Worm (Caenorhabditis elegans) whole organism, L4 larva: ENCODE results near the gene fbxb-115.
"Not testable (repeated sequence)": the region's sequence is repeated elsewhere in the genome, so short reads cannot be mapped to it uniquely, and the experiment has no call there.

ENCODE experiments used
- D1046.2 ChIP-seq: fragments of 200-800 bp; sonication (Bioruptor generic); IDR thresholded peaks from 2 replicates; pipeline ENCODE4 v1.3.6; 2022; ENCODE audit warnings: missing genetic modification characterization, missing compliant biosample characterization
- F10B5.3 ChIP-seq: sonication (generic microtip); optimal IDR thresholded peaks from 2 replicates; lab custom pipeline; 2016; ENCODE audit warnings: mild to moderate bottlenecking, missing genetic modification characterization, missing compliant biosample characterization
- F37D6.2 ChIP-seq: sonication (generic microtip); optimal IDR thresholded peaks from 2 replicates; lab custom pipeline; 2016; ENCODE audit warnings: mild to moderate bottlenecking, missing genetic modification characterization, missing compliant biosample characterization
- T20F7.1 ChIP-seq: fragments of 200-800 bp; sonication (Bioruptor generic); optimal IDR thresholded peaks from 2 replicates; lab custom pipeline; 2018; ENCODE audit warnings: mild to moderate bottlenecking, missing genetic modification characterization, missing compliant biosample characterization
- Y48G9A.11 ChIP-seq: fragments of 200-800 bp; sonication (Bioruptor generic); IDR thresholded peaks from 2 replicates; pipeline ENCODE4 v1.3.6; 2022; ENCODE audit warnings: missing genetic modification reagents, missing genetic modification characterization, missing compliant biosample characterization
- Y5F2A.4 ChIP-seq: fragments of 200-800 bp; sonication (Bioruptor generic); optimal IDR thresholded peaks from 2 replicates; lab custom pipeline; 2018; ENCODE audit warnings: mild to moderate bottlenecking, missing genetic modification characterization, missing compliant biosample characterization
- ZK337.2 ChIP-seq: fragments of 200-800 bp; sonication (Bioruptor generic); IDR thresholded peaks from 2 replicates; pipeline ENCODE4 v1.3.6; 2022; ENCODE audit warnings: missing genetic modification reagents, missing genetic modification characterization, missing compliant biosample characterization
- aha-1 ChIP-seq: fragments of 150-350 bp; peaks from one replicate; lab custom pipeline; 2014; ENCODE audit warnings: missing biosample characterization, missing genetic modification characterization
- attf-4 ChIP-seq: sonication (generic microtip); optimal IDR thresholded peaks from 3 replicates; lab custom pipeline; 2017; ENCODE audit warnings: missing biosample characterization, missing genetic modification characterization
- ceh-20 ChIP-seq: fragments of 200-800 bp; sonication (Bioruptor generic); IDR thresholded peaks from 2 replicates; pipeline ENCODE4 v1.3.6; 2022; ENCODE audit warnings: missing genetic modification reagents, missing genetic modification characterization, missing compliant biosample characterization
- daf-12 ChIP-seq: fragments of 150-350 bp; optimal IDR thresholded peaks from 2 replicates; lab custom pipeline; 2014; ENCODE audit warnings: missing biosample characterization, missing genetic modification reagents, missing genetic modification characterization
- dve-1 ChIP-seq: sonication (generic microtip); optimal IDR thresholded peaks from 2 replicates; lab custom pipeline; 2017; ENCODE audit warnings: antibody characterized with exemption, mild to moderate bottlenecking, missing genetic modification characterization, missing compliant biosample characterization; ENCODE audit not compliant: insufficient read depth
- hlh-30 ChIP-seq: sonication (generic microtip); optimal IDR thresholded peaks from 2 replicates; lab custom pipeline; 2017; ENCODE audit warnings: antibody characterized with exemption, mild to moderate bottlenecking, missing genetic modification characterization, missing compliant biosample characterization; ENCODE audit not compliant: insufficient read depth
- lin-1 ChIP-seq: fragments of 200-800 bp; sonication (Bioruptor generic); IDR thresholded peaks from 2 replicates; pipeline ENCODE4 v1.3.6; 2022; ENCODE audit warnings: missing genetic modification reagents, missing genetic modification characterization, missing compliant biosample characterization
- lin-39 ChIP-seq: fragments of 150-350 bp; optimal IDR thresholded peaks from 2 replicates; lab custom pipeline; 2014; ENCODE audit warnings: missing biosample characterization, missing genetic modification reagents, missing genetic modification characterization
- lsy-2 ChIP-seq, 2 experiments: fragments of 150-350 bp in 1 of 2; sonication (generic microtip) in 1 of 2; optimal IDR thresholded peaks; 2 replicates each; lab custom pipeline; 2014 to 2017; ENCODE audit warnings: missing biosample characterization in 2 of 2, missing genetic modification characterization in 2 of 2
- nhr-10 ChIP-seq: fragments of 150-350 bp; optimal IDR thresholded peaks from 2 replicates; lab custom pipeline; 2014; ENCODE audit warnings: missing biosample characterization, missing genetic modification characterization
- nhr-41 ChIP-seq: fragments of 200-800 bp; sonication (Bioruptor generic); IDR thresholded peaks from 2 replicates; pipeline ENCODE4 v1.3.6; 2022; ENCODE audit warnings: missing genetic modification reagents, missing genetic modification characterization, missing compliant biosample characterization
- nhr-76 ChIP-seq: fragments of 150-350 bp; optimal IDR thresholded peaks from 2 replicates; lab custom pipeline; 2014; ENCODE audit warnings: missing biosample characterization, missing genetic modification characterization
- nhr-77 ChIP-seq: fragments of 150-350 bp; optimal IDR thresholded peaks from 2 replicates; lab custom pipeline; 2014; ENCODE audit warnings: missing biosample characterization, missing genetic modification characterization
- rbr-2 ChIP-seq: sonication (generic microtip); optimal IDR thresholded peaks from 2 replicates; lab custom pipeline; 2016; ENCODE audit warnings: missing genotype, missing genetic modification characterization, missing compliant biosample characterization
- saeg-2 ChIP-seq: fragments of 200-800 bp; sonication (Bioruptor generic); IDR thresholded peaks from 2 replicates; pipeline ENCODE4 v1.3.6; 2022; ENCODE audit warnings: missing genetic modification reagents, missing genetic modification characterization, missing compliant biosample characterization
- set-16 ChIP-seq: fragments of 200-800 bp; sonication (Bioruptor generic); IDR thresholded peaks from 2 replicates; pipeline ENCODE4 v1.3.6; 2022; ENCODE audit warnings: missing genetic modification reagents, missing genetic modification characterization, missing compliant biosample characterization
- snpc-1.2 ChIP-seq: fragments of 200-800 bp; sonication (Bioruptor generic); IDR thresholded peaks from 2 replicates; pipeline ENCODE4 v1.3.6; 2022; ENCODE audit warnings: missing genetic modification reagents, missing genetic modification characterization, missing compliant biosample characterization
- snpc-4 ChIP-seq: fragments of 150-350 bp; optimal IDR thresholded peaks from 2 replicates; lab custom pipeline; 2014; ENCODE audit warnings: missing biosample characterization, missing genetic modification characterization
- tra-1 ChIP-seq: fragments of 200-800 bp; sonication (Bioruptor generic); IDR thresholded peaks from 2 replicates; pipeline ENCODE4 v1.3.6; 2022; ENCODE audit warnings: missing genetic modification reagents, missing genetic modification characterization, missing compliant biosample characterization
- unc-62 ChIP-seq, 3 experiments: fragments of 150-350 bp in 1 of 3; sonication (generic microtip); optimal IDR thresholded peaks in 2 of 3; peaks in 1 of 3; 1 replicate in 1 of 3; 2 replicates in 2 of 3; lab custom pipeline; 2014 to 2017; ENCODE audit warnings: missing biosample characterization in 3 of 3, missing genetic modification characterization in 3 of 3, missing genetic modification reagents in 3 of 3, missing genotype in 1 of 3

The fbxb-115 gene

DNA sequence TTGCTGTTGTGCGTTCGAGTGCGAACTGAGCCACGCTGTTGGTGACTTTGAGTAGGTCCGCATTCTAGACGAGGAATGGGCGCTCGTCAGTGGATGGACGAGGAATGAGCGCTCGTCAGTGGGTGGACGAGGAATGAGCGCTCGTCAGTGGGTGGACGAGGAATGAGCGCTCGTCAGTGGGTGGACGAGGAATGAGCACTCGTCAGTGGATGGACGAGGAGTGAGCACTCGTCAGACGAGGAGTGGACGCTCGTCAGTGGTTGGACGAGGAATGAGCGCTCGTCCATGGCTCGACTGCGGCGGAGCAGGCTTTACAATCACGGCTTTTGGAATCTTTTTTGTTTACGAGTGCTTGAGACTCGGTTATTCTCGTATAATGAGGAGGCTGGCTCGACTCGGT, 38.5 kb upstream of the fbxb-115 start:
- TF ChIP-seq ZK337.2 (GFP tag; lab: Robert Waterston, UW) (no peak), saeg-2 (no peak), set-16 (GFP tag; lab: Robert Waterston, UW) (peak; percentile 81), F10B5.3 (tag; lab: Kevin White, UChicago) (no peak), F37D6.2 (tag; lab: Kevin White, UChicago) (no peak), ceh-20 (no peak)

DNA sequence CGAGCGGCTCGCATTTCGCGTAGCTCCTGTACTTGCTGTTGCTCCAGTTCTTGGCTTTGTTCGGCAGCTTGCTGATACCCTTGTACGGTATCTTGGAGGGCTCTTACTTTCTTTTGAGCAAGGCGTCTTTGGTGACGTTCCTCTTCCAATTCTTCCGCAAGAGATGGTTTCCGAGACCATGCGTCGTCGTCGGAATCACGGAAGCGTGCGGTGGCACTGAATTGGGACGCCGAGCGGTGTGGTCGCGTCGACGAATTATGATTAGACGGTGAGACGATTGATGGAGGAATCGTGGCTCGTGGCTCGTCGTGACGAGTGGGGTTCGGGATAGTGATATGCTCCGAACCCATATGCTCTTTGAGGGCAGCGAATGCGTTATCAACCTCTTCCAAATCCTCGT, 36.3 kb upstream of the fbxb-115 start:
- TF ChIP-seq Y5F2A.4 (GFP tag; lab: Kevin White, UChicago) (no peak), rbr-2 (tag; lab: Kevin White, UChicago) (no peak), aha-1 (tag; lab: Kevin White, UChicago) (peak; percentile 65), lin-1 (GFP tag; lab: Robert Waterston, UW) (no peak), daf-12 (no peak), dve-1 (tag; lab: Kevin White, UChicago) (no peak), attf-4 (tag; lab: Kevin White, UChicago) (no peak)
- TF ChIP-seq, all 104 proteins: peak for 1

ce11 chrV:19264148-19264547, 24.1 kb upstream of the fbxb-115 start, which contains the start of gene F21D9.1:
TSS of gene F21D9.1 (plus strand) at chrV:19264448.
- not testable (repeated sequence) for TF ChIP-seq T20F7.1 (GFP tag; lab: Kevin White, UChicago); aha-1 (tag; lab: Kevin White, UChicago); snpc-4 (tag; lab: Kevin White, UChicago)

- TF ChIP-seq lin-39 (tag; lab: Kevin White, UChicago): no peak
- TF ChIP-seq hlh-30 (tag; lab: Kevin White, UChicago): no peak
- no peak for TF ChIP-seq snpc-1.2
- TF ChIP-seq D1046.2 (GFP tag; lab: Robert Waterston, UW): no peak
- no peak for TF ChIP-seq nhr-76
- TF ChIP-seq daf-12: no peak
- TF ChIP-seq saeg-2: no peak
- no peak for TF ChIP-seq snpc-4 (tag; lab: Kevin White, UChicago)
- no peak for TF ChIP-seq nhr-77 (tag; lab: Kevin White, UChicago)
- TF ChIP-seq, all 104 proteins: peak for 0
Observed at ce11 chrV:19262349-19262748, 22.3 kb upstream of the fbxb-115 start, which contains the start of gene F21D9.2. TSS of gene F21D9.2 (minus strand) at chrV:19262449.

DNA sequence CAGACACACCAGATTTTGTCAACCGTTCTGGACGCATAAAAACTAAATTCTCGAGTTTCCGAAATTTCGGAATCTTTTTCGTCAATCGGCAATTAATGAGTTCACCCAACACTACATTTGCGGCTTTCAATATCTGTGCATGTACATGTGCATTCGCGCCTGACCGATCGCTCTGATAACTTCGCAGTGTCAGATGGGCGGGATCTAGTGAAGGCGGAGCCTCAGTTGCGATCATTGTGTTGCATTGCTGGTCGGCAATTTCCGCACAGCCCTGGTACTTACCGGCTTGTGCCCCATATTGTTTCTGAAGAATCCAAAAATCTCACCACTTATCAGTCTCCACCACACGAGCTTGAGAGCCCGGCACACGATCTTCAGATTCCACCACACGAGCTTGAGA, 20.7 kb upstream of the fbxb-115 start:
- TF ChIP-seq nhr-41 (GFP tag; lab: Robert Waterston, UW) (no peak), unc-62 (GFP tag; optimal IDR thresholded peaks at IDR 0.05 in 1 of 2; lab: Kevin White, UChicago) (peak in 1 of 2 experiments; percentile 62), unc-62 (tag; optimal IDR thresholded peaks at IDR 0.05; lab: Kevin White, UChicago) (no peak), aha-1 (tag; lab: Kevin White, UChicago) (peak; percentile 60)

- no peak for TF ChIP-seq nhr-10
- TF ChIP-seq set-16 (GFP tag; lab: Robert Waterston, UW): peak; percentile 53
Observed at ce11 chrV:19259403-19259802, 19.4 kb upstream of the fbxb-115 start.

DNA sequence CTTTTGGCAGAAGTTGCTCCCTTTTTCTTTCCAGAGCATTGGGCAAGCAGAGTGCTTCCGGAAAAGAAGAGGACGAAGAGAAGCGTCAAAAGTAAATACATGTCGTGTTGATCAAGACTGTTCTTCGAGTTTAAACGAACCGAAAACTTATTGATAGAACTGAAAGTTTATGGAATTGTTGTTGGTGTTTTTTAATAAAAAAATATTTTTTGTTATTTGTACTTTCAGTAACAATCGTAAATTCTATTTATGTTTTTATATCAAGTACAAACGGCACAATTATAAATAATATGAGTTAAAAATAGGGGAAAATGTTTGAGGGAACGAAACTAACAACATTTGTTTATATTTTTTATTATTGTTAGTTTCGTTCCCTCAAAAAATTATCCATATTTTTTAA, 17.6 kb upstream of the fbxb-115 start, which contains the start of gene F21D9.3:
Gene F21D9.3, minus strand, starts transcription at position 101 of the 400 bp plus-strand sequence.
- TF ChIP-seq Y48G9A.11 (GFP tag; lab: Robert Waterston, UW) (no peak), unc-62 (GFP tag; optimal IDR thresholded peaks at IDR 0.05 in 1 of 2; lab: Kevin White, UChicago) (peak in 1 of 2 experiments; percentile 11), unc-62 (tag; optimal IDR thresholded peaks at IDR 0.05; lab: Kevin White, UChicago) (no peak), tra-1 (GFP tag; lab: Robert Waterston, UW) (no peak), lsy-2 (tag; optimal IDR thresholded peaks at IDR 0.05; lab: Kevin White, UChicago) (no peak)
